Fruit fly (Drosophila melanogaster) whole organism, embryonic: ENCODE measurements around the gene nAChRalpha6.

Source experiments
- Ada2b ChIP-seq: fragments of 200-800 bp; sonication (Bioruptor generic); IDR thresholded peaks from 2 replicates; pipeline ENCODE4 v1.3.6; 2022; ENCODE audit warnings: missing biosample characterization, missing genetic modification characterization
- Adf1 ChIP-seq: fragments of 200-800 bp; sonication (Bioruptor generic); IDR thresholded peaks from 2 replicates; pipeline ENCODE4 v1.3.6; 2022; ENCODE audit warnings: missing biosample characterization, missing genetic modification characterization
- Atf6 ChIP-seq: fragments of 200-800 bp; sonication (Bioruptor generic); IDR thresholded peaks from 2 replicates; pipeline ENCODE4 v1.3.6; 2022; ENCODE audit warnings: missing biosample characterization, missing genetic modification characterization
- BtbVII ChIP-seq: fragments of 200-800 bp; sonication (Bioruptor generic); optimal IDR thresholded peaks from 3 replicates; lab custom pipeline; 2017; ENCODE audit warnings: missing biosample characterization, mild to moderate bottlenecking, missing genetic modification characterization
- CG10274 ChIP-seq: fragments of 200-800 bp; sonication (Bioruptor generic); optimal IDR thresholded peaks from 3 replicates; lab custom pipeline; 2017; ENCODE audit warnings: missing biosample characterization, mild to moderate bottlenecking, missing genetic modification characterization
- CG10543 ChIP-seq: fragments of 200-800 bp; sonication (Bioruptor generic); optimal IDR thresholded peaks from 3 replicates; lab custom pipeline; 2017; ENCODE audit warnings: missing biosample characterization, mild to moderate bottlenecking, missing genetic modification characterization, moderate library complexity
- CG10565 ChIP-seq: fragments of 200-800 bp; sonication (Bioruptor generic); optimal IDR thresholded peaks from 3 replicates; lab custom pipeline; 2016; ENCODE audit warnings: missing biosample characterization, mild to moderate bottlenecking, missing genetic modification characterization
- CG11456 ChIP-seq: fragments of 200-800 bp; sonication (Bioruptor generic); IDR thresholded peaks from 3 replicates; pipeline ENCODE4 v1.3.6; 2022; ENCODE audit warnings: missing biosample characterization, missing genetic modification characterization
- CG12219 ChIP-seq: fragments of 200-800 bp; sonication (Bioruptor generic); optimal IDR thresholded peaks from 3 replicates; lab custom pipeline; 2018; ENCODE audit warnings: missing biosample characterization, mild to moderate bottlenecking, missing genetic modification characterization
- CG14710 ChIP-seq: fragments of 200-800 bp; sonication (Bioruptor generic); optimal IDR thresholded peaks from 3 replicates; lab custom pipeline; 2019; ENCODE audit warnings: missing biosample characterization, mild to moderate bottlenecking, missing genetic modification characterization, moderate library complexity
- CG15011 ChIP-seq: fragments of 200-800 bp; sonication (Bioruptor generic); optimal IDR thresholded peaks from 3 replicates; lab custom pipeline; 2018; ENCODE audit warnings: missing biosample characterization, mild to moderate bottlenecking, missing genetic modification characterization
- CG16779 ChIP-seq: fragments of 200-800 bp; sonication (Bioruptor generic); IDR thresholded peaks from 2 replicates; pipeline ENCODE4 v1.3.6; 2022; ENCODE audit warnings: missing biosample characterization, missing genetic modification characterization
- CG16815 ChIP-seq: fragments of 200-800 bp; sonication (Bioruptor generic); optimal IDR thresholded peaks from 3 replicates; lab custom pipeline; 2017; ENCODE audit warnings: missing biosample characterization, mild to moderate bottlenecking, missing genetic modification characterization
- CG17568 ChIP-seq: fragments of 200-800 bp; sonication (Bioruptor generic); optimal IDR thresholded peaks from 2 replicates; lab custom pipeline; 2018; ENCODE audit warnings: missing biosample characterization, mild to moderate bottlenecking, missing genetic modification characterization, moderate library complexity
- CG17612 ChIP-seq: fragments of 200-800 bp; sonication (Bioruptor generic); IDR thresholded peaks from 2 replicates; pipeline ENCODE4 v1.3.6; 2022; ENCODE audit warnings: missing biosample characterization, missing genetic modification characterization
- CG30403 ChIP-seq: fragments of 200-800 bp; sonication (Bioruptor generic); optimal IDR thresholded peaks from 3 replicates; lab custom pipeline; 2016; ENCODE audit warnings: missing biosample characterization, missing genetic modification characterization
- CG4360 ChIP-seq: fragments of 200-800 bp; sonication (Bioruptor generic); IDR thresholded peaks from 2 replicates; pipeline ENCODE4 v1.3.6; 2022; ENCODE audit warnings: missing biosample characterization, missing genetic modification characterization
- CG4854 ChIP-seq: fragments of 200-800 bp; sonication (Bioruptor generic); optimal IDR thresholded peaks from 2 replicates; lab custom pipeline; 2016; ENCODE audit warnings: missing biosample characterization, missing genetic modification characterization, inconsistent platforms
- CG8765 ChIP-seq: fragments of 200-800 bp; sonication (Bioruptor generic); IDR thresholded peaks from 2 replicates; pipeline ENCODE4 v1.3.6; 2022; ENCODE audit warnings: missing biosample characterization, missing genetic modification characterization
- CG9727 ChIP-seq: fragments of 200-800 bp; sonication (Bioruptor generic); optimal IDR thresholded peaks from 3 replicates; lab custom pipeline; 2017; ENCODE audit warnings: missing biosample characterization, mild to moderate bottlenecking, missing genetic modification characterization
- Dbx ChIP-seq: fragments of 200-800 bp; sonication (Bioruptor generic); IDR thresholded peaks from 3 replicates; pipeline ENCODE4 v1.3.6; 2022; ENCODE audit warnings: missing biosample characterization, missing genetic modification characterization
- Dek ChIP-seq: fragments of 200-800 bp; sonication (Bioruptor generic); optimal IDR thresholded peaks from 3 replicates; lab custom pipeline; 2019; ENCODE audit warnings: missing biosample characterization, mild to moderate bottlenecking, missing genetic modification characterization, moderate library complexity
- Doc3 ChIP-seq: fragments of 200-800 bp; sonication (Bioruptor generic); IDR thresholded peaks from 3 replicates; pipeline ENCODE4 v1.3.6; 2022; ENCODE audit warnings: missing biosample characterization, missing genetic modification characterization; ENCODE audit not compliant: partially characterized antibody
- Hr3 ChIP-seq: fragments of 200-800 bp; sonication (Bioruptor generic); optimal IDR thresholded peaks from 3 replicates; lab custom pipeline; 2016; ENCODE audit warnings: missing biosample characterization, missing genetic modification characterization
- Hsf ChIP-seq: fragments of 200-800 bp; sonication (Bioruptor generic); optimal IDR thresholded peaks from 3 replicates; lab custom pipeline; 2016; ENCODE audit warnings: missing biosample characterization, missing genetic modification characterization
- Jarid2 ChIP-seq: fragments of 200-800 bp; sonication (Bioruptor generic); optimal IDR thresholded peaks from 3 replicates; lab custom pipeline; 2017; ENCODE audit warnings: mild to moderate bottlenecking, missing biosample characterization, missing genetic modification reagents, missing genetic modification characterization
- Mes4 ChIP-seq: fragments of 200-800 bp; sonication (Bioruptor generic); optimal IDR thresholded peaks from 2 replicates; lab custom pipeline; 2016; ENCODE audit warnings: missing biosample characterization, missing genetic modification characterization
- Myb ChIP-seq: fragments of 200-800 bp; sonication (Bioruptor generic); optimal IDR thresholded peaks from 2 replicates; lab custom pipeline; 2016; ENCODE audit warnings: missing biosample characterization, missing genetic modification characterization
- NC2β ChIP-seq: fragments of 200-800 bp; sonication (Bioruptor generic); optimal IDR thresholded peaks from 2 replicates; lab custom pipeline; 2016; ENCODE audit warnings: missing biosample characterization, missing genetic modification characterization
- Ptx1 ChIP-seq: fragments of 200-800 bp; sonication (Bioruptor generic); IDR thresholded peaks from 2 replicates; pipeline ENCODE4 v1.3.6; 2022; ENCODE audit warnings: missing biosample characterization, missing genetic modification characterization
- Rx ChIP-seq: fragments of 200-800 bp; sonication (Bioruptor generic); IDR thresholded peaks from 2 replicates; pipeline ENCODE4 v1.3.6; 2022; ENCODE audit warnings: missing biosample characterization, missing genetic modification characterization
- Usf ChIP-seq: fragments of 200-800 bp; sonication (Bioruptor generic); optimal IDR thresholded peaks from 2 replicates; lab custom pipeline; 2017; ENCODE audit warnings: missing genotype, missing biosample characterization, missing genetic modification characterization
- ac ChIP-seq: fragments of 200-800 bp; sonication (Bioruptor generic); optimal IDR thresholded peaks from 3 replicates; lab custom pipeline; 2017; ENCODE audit warnings: missing biosample characterization, mild to moderate bottlenecking, missing genetic modification characterization
- bbx ChIP-seq: fragments of 200-800 bp; sonication (Bioruptor generic); IDR thresholded peaks from 2 replicates; pipeline ENCODE4 v1.3.6; 2022; ENCODE audit warnings: missing biosample characterization, missing genetic modification characterization; ENCODE audit not compliant: partially characterized antibody
- bigmax ChIP-seq: fragments of 200-800 bp; sonication (Bioruptor generic); optimal IDR thresholded peaks from 2 replicates; lab custom pipeline; 2018; ENCODE audit warnings: missing biosample characterization, mild to moderate bottlenecking, missing genetic modification characterization
- chn ChIP-seq: fragments of 200-800 bp; sonication (Bioruptor generic); optimal IDR thresholded peaks from 2 replicates; lab custom pipeline; 2016; ENCODE audit warnings: missing biosample characterization, missing genetic modification characterization
- disco-r ChIP-seq: fragments of 200-800 bp; sonication (Bioruptor generic); optimal IDR thresholded peaks from 2 replicates; lab custom pipeline; 2016; ENCODE audit warnings: missing biosample characterization, missing genetic modification characterization
- dmrt99B ChIP-seq: fragments of 200-800 bp; sonication (Bioruptor generic); optimal IDR thresholded peaks from 2 replicates; lab custom pipeline; 2018; ENCODE audit warnings: missing biosample characterization, mild to moderate bottlenecking, missing genetic modification characterization, moderate library complexity
- dpn ChIP-seq, 2 experiments: fragments of 200-800 bp; sonication (Bioruptor generic); optimal IDR thresholded peaks; 3 replicates each; lab custom pipeline; 2016; ENCODE audit warnings: missing biosample characterization in 2 of 2, missing genetic modification characterization in 2 of 2
- en ChIP-seq: fragments of 200-800 bp; sonication (Bioruptor generic); optimal IDR thresholded peaks from 2 replicates; lab custom pipeline; 2016; ENCODE audit warnings: missing biosample characterization, missing genetic modification characterization
- fru ChIP-seq: fragments of >200 bp; optimal IDR thresholded peaks from 2 replicates; lab custom pipeline; 2017
- grn ChIP-seq: fragments of 200-800 bp; sonication (Bioruptor generic); optimal IDR thresholded peaks from 3 replicates; lab custom pipeline; 2017; ENCODE audit warnings: missing biosample characterization, missing genetic modification characterization
- ham ChIP-seq: fragments of 200-800 bp; sonication (Bioruptor generic); IDR thresholded peaks from 2 replicates; pipeline ENCODE4 v1.3.6; 2022; ENCODE audit warnings: missing biosample characterization, missing genetic modification characterization
- hbn ChIP-seq: fragments of 200-800 bp; sonication (Bioruptor generic); IDR thresholded peaks from 2 replicates; pipeline ENCODE4 v1.3.6; 2022; ENCODE audit warnings: missing biosample characterization, missing genetic modification characterization; ENCODE audit not compliant: partially characterized antibody
- hkb ChIP-seq, 2 experiments: fragments of 200-800 bp in 1 of 2; fragments of >200 bp in 1 of 2; sonication (Bioruptor generic) in 1 of 2; IDR thresholded peaks in 1 of 2; optimal IDR thresholded peaks in 1 of 2; 2 replicates each; pipeline versions ENCODE4 v1.3.6 to Lab custom; 2017 to 2022; ENCODE audit warnings: missing biosample characterization in 1 of 2, missing genetic modification characterization in 1 of 2
- seq ChIP-seq: fragments of 200-800 bp; sonication (Bioruptor generic); IDR thresholded peaks from 2 replicates; pipeline ENCODE4 v1.3.6; 2022; ENCODE audit warnings: missing biosample characterization, missing genetic modification characterization
- sisA ChIP-seq: fragments of 200-800 bp; sonication (Bioruptor generic); IDR thresholded peaks from 2 replicates; pipeline ENCODE4 v1.3.6; 2022; ENCODE audit warnings: missing biosample characterization, missing genetic modification characterization
- ssp ChIP-seq: fragments of 200-800 bp; sonication (Bioruptor generic); IDR thresholded peaks from 2 replicates; pipeline ENCODE4 v1.3.6; 2022; ENCODE audit warnings: missing biosample characterization, missing genetic modification characterization
- sug ChIP-seq: fragments of 200-800 bp; optimal IDR thresholded peaks from 2 replicates; lab custom pipeline; 2019; ENCODE audit warnings: missing biosample characterization, mild to moderate bottlenecking, missing genetic modification characterization, moderate library complexity
- tap ChIP-seq: fragments of 200-800 bp; optimal IDR thresholded peaks from 3 replicates; lab custom pipeline; 2019; ENCODE audit warnings: missing biosample characterization, mild to moderate bottlenecking, missing genetic modification characterization, moderate library complexity
- toy ChIP-seq: fragments of 200-800 bp; sonication (Bioruptor generic); IDR thresholded peaks from 2 replicates; pipeline ENCODE4 v1.3.6; 2022; ENCODE audit warnings: missing biosample characterization, missing genetic modification characterization

nAChRalpha6 gene

dm6 chr2L:9903028-9903427, 17.0 kb upstream of the nAChRalpha6 start, which contains the start of gene Muc30E:
TSS of gene Muc30E (minus strand) at chr2L:9903128.
- TF ChIP-seq NC2β (GFP tag; lab: Kevin White, UChicago) (no peak), CG17568 (GFP tag; lab: Kevin White, UChicago) (no peak), CG12219 (GFP tag; lab: Kevin White, UChicago) (no peak), CG10565 (GFP tag; lab: Kevin White, UChicago) (no peak), grn (no peak), sug (no peak), Jarid2 (no peak), ssp (GFP tag; lab: Robert Waterston, UW) (no peak), Doc3 (no peak), CG16815 (GFP tag; lab: Kevin White, UChicago) (no peak), bbx (GFP tag; lab: Robert Waterston, UW) (no peak), toy (GFP tag; lab: Robert Waterston, UW) (no peak), CG17612 (GFP tag; lab: Robert Waterston, UW) (no peak), en (GFP tag; lab: Kevin White, UChicago) (no peak), Atf6 (GFP tag; lab: Robert Waterston, UW) (no peak)

- TF ChIP-seq CG14710 (tag; lab: Kevin White, UChicago): peak; percentile 57
- TF ChIP-seq CG8765: no peak
- TF ChIP-seq CG16779 (GFP tag; lab: Robert Waterston, UW): no peak
- no peak for TF ChIP-seq ham (GFP tag; lab: Robert Waterston, UW)
- TF ChIP-seq sisA (GFP tag; lab: Robert Waterston, UW): no peak
- TF ChIP-seq Dbx (GFP tag; lab: Robert Waterston, UW): peak; percentile 75
- peak; percentile 38 for TF ChIP-seq CG30403 (GFP tag; lab: Kevin White, UChicago)
- peak; percentile 14 for TF ChIP-seq chn (GFP tag; lab: Kevin White, UChicago)
- TF ChIP-seq Hsf (GFP tag; lab: Kevin White, UChicago): peak; percentile 42
- no peak for TF ChIP-seq tap
- TF ChIP-seq CG4854 (GFP tag; lab: Kevin White, UChicago): peak; percentile 6
- peak; percentile 27 for TF ChIP-seq Myb (GFP tag; lab: Kevin White, UChicago)
- peak; percentile 7 for TF ChIP-seq disco-r (GFP tag; lab: Kevin White, UChicago)
- TF ChIP-seq Usf (GFP tag; lab: Kevin White, UChicago): no peak
- no peak for TF ChIP-seq hkb (optimal IDR thresholded peaks at IDR 0.05; lab: Kevin White, UChicago)
- peak; percentile 22; the same call in 1 of the 2 replicates for TF ChIP-seq hkb (GFP tag; IDR thresholded peaks at IDR 0.05; lab: Robert Waterston, UW)
- peak; percentile 99 for TF ChIP-seq hbn (GFP tag; lab: Robert Waterston, UW)
- peak; percentile 66 for TF ChIP-seq bigmax (GFP tag; lab: Kevin White, UChicago)
- TF ChIP-seq ac: peak; percentile 10
- peak; percentile 24 to 26 for TF ChIP-seq dpn (GFP tag; optimal IDR thresholded peaks at IDR 0.05; lab: Kevin White, UChicago)
- TF ChIP-seq CG15011 (GFP tag; lab: Kevin White, UChicago): no peak
- no peak for TF ChIP-seq Rx (GFP tag; lab: Robert Waterston, UW)
- no peak for TF ChIP-seq Ada2b (GFP tag; lab: Robert Waterston, UW)
- TF ChIP-seq CG4360 (GFP tag; lab: Robert Waterston, UW): no peak
- no peak for TF ChIP-seq fru (lab: Kevin White, UChicago)
- TF ChIP-seq CG9727: peak; percentile 26
- TF ChIP-seq Dek (tag; lab: Kevin White, UChicago): peak; percentile 21
- TF ChIP-seq seq (GFP tag; lab: Robert Waterston, UW): peak; percentile 27; the same call in 1 of the 2 replicates
- TF ChIP-seq CG10543 (GFP tag; lab: Kevin White, UChicago): peak; percentile 47
- TF ChIP-seq Hr3 (GFP tag; lab: Kevin White, UChicago): peak; percentile 32
- no peak for TF ChIP-seq BtbVII
- TF ChIP-seq Mes4 (GFP tag; lab: Kevin White, UChicago): peak; percentile 23
- no peak for TF ChIP-seq dmrt99B (tag; lab: Kevin White, UChicago)
- 0 out of 3 replicates have a peak, but pooled peaks have one; percentile 6 for TF ChIP-seq CG11456 (GFP tag; lab: Robert Waterston, UW)
- TF ChIP-seq Adf1: peak; percentile 40; the same call in 1 of the 2 replicates
- TF ChIP-seq Ptx1 (GFP tag; lab: Robert Waterston, UW): no peak
- no peak for TF ChIP-seq CG10274 (GFP tag; lab: Kevin White, UChicago)
Observed at dm6 chr2L:9897296-9897695, 11.2 kb upstream of the nAChRalpha6 start, which contains the start of gene RpS2. TSS of gene RpS2 (minus strand) at chr2L:9897552.
